Fruit fly (Drosophila melanogaster): Measurements from ENCODE around the gene shps.

The shps gene

dm6 chr3R:24295556-24296465, 16.4 kb downstream of the shps start (continued):
- peak; percentile 60 for TF ChIP-seq CG15601 (tag; optimal IDR thresholded peaks at IDR 0.05)
- TF ChIP-seq CG14441 (GFP tag; IDR thresholded peaks at IDR 0.05): peak; percentile 89
- TF ChIP-seq YL-1 (GFP tag; optimal IDR thresholded peaks at IDR 0.05): no peak
- TF ChIP-seq Dll (GFP tag; IDR thresholded peaks at IDR 0.05; ENCODE audit: partially characterized antibody): no peak
- TF ChIP-seq B-H2 (GFP tag; optimal IDR thresholded peaks at IDR 0.05): peak; percentile 13
- peak; percentile 72; the same call in 1 of the 2 replicates for TF ChIP-seq bowl (GFP tag; IDR thresholded peaks at IDR 0.05)
- peak; percentile 28 for TF ChIP-seq CG6654 (GFP tag; optimal IDR thresholded peaks at IDR 0.05)
- no peak for TF ChIP-seq Dfd (GFP tag; optimal IDR thresholded peaks at IDR 0.05)
- TF ChIP-seq nerfin-1 (tag; optimal IDR thresholded peaks at IDR 0.05): peak; percentile 46
- TF ChIP-seq sc (optimal IDR thresholded peaks at IDR 0.05): no peak
- TF ChIP-seq sc (GFP tag; optimal IDR thresholded peaks at IDR 0.05): peak; percentile 22
- TF ChIP-seq fd96Cb (tag; optimal IDR thresholded peaks at IDR 0.05): peak; percentile 67
- TF ChIP-seq MTF-1 (GFP tag; optimal IDR thresholded peaks at IDR 0.05; ENCODE audit: borderline replicate concordance): peak; percentile 72
- TF ChIP-seq gcm (GFP tag; optimal IDR thresholded peaks at IDR 0.05): peak; percentile 29
- peak; percentile 73 for TF ChIP-seq Bteb2 (GFP tag; optimal IDR thresholded peaks at IDR 0.05)
- peak; percentile 84 for TF ChIP-seq CG10209 (GFP tag; optimal IDR thresholded peaks at IDR 0.05)
- TF ChIP-seq onecut (GFP tag; IDR thresholded peaks at IDR 0.05): peak; percentile 73
- peak; percentile 72 for TF ChIP-seq CG1832 (GFP tag; optimal IDR thresholded peaks at IDR 0.05)
- TF ChIP-seq CG16863 (GFP tag; optimal IDR thresholded peaks at IDR 0.05): peak; percentile 33
- TF ChIP-seq twi (tag; optimal IDR thresholded peaks at IDR 0.05): peak; percentile 53
- TF ChIP-seq Hr51 (GFP tag; optimal IDR thresholded peaks at IDR 0.05): peak; percentile 67 to 78
- no peak for TF ChIP-seq CG7928 (GFP tag; optimal IDR thresholded peaks at IDR 0.05)
- TF ChIP-seq seq (GFP tag; IDR thresholded peaks at IDR 0.05): peak; percentile 79
- peak; percentile 60 for TF ChIP-seq ttk (GFP tag; IDR thresholded peaks at IDR 0.05)
- TF ChIP-seq CG8388 (GFP tag; optimal IDR thresholded peaks at IDR 0.05): peak; percentile 65
- TF ChIP-seq CG5245 (GFP tag; optimal IDR thresholded peaks at IDR 0.05): peak; percentile 66
- TF ChIP-seq CG18619 (GFP tag; optimal IDR thresholded peaks at IDR 0.05): peak; percentile 73
- peak; percentile 73 for TF ChIP-seq scrt (GFP tag; optimal IDR thresholded peaks at IDR 0.05)

- TF ChIP-seq chinmo (GFP tag; IDR thresholded peaks at IDR 0.05; ENCODE audit: partially characterized antibody): 0 out of 4 replicates have a peak, but pooled peaks have one; percentile 45
- no peak for TF ChIP-seq CG14441 (GFP tag; IDR thresholded peaks at IDR 0.05)
- no peak for TF ChIP-seq CG8944 (GFP tag; optimal IDR thresholded peaks at IDR 0.05)
- peak; percentile 30 for TF ChIP-seq mirr (GFP tag; optimal IDR thresholded peaks at IDR 0.05)
- TF ChIP-seq exex (tag; optimal IDR thresholded peaks at IDR 0.05): peak; percentile 55
- TF ChIP-seq CG12769 (tag; optimal IDR thresholded peaks at IDR 0.05): peak; percentile 24
- peak in 1 of 2 experiments; percentile 33 for TF ChIP-seq Pdp1 (GFP tag; optimal IDR thresholded peaks at IDR 0.05)
- peak; percentile 65 for TF ChIP-seq CG15479 (GFP tag; optimal IDR thresholded peaks at IDR 0.05)
- 0 out of 2 replicates have a peak, but pooled peaks have one; percentile 21 for TF ChIP-seq slbo (GFP tag; IDR thresholded peaks at IDR 0.05)
- TF ChIP-seq lab (GFP tag; optimal IDR thresholded peaks at IDR 0.05): peak; percentile 5
- peak; percentile 45; the same call in 1 of the 3 replicates for TF ChIP-seq vnd (GFP tag; IDR thresholded peaks at IDR 0.05; ENCODE audit: partially characterized antibody)
- peak; percentile 72 for TF ChIP-seq GATAe (GFP tag; conservative IDR thresholded peaks at IDR 0.05)
- TF ChIP-seq crol (GFP tag; IDR thresholded peaks at IDR 0.05): no peak
- TF ChIP-seq HLH54F (GFP tag; optimal IDR thresholded peaks at IDR 0.05): no peak
- peak; percentile 48 for TF ChIP-seq sug (tag; optimal IDR thresholded peaks at IDR 0.05)
Measured at dm6 chr3R:24296913-24297312, 17.5 kb downstream of the shps start.

All from whole organism, embryonic.